Worm (Caenorhabditis elegans) whole organism, L3 larva: Measurements from ENCODE around the gene lgc-13.

Experiments used
- aly-2 ChIP-seq: fragments of 150-350 bp; optimal IDR thresholded peaks from 2 replicates; lab custom pipeline; 2014; ENCODE audit warnings: missing biosample characterization, missing genetic modification characterization
- ama-1 ChIP-seq: fragments of 150-350 bp; optimal IDR thresholded peaks from 2 replicates; lab custom pipeline; 2018
- ceh-16 ChIP-seq: sonication (generic microtip); optimal IDR thresholded peaks from 2 replicates; lab custom pipeline; 2017; ENCODE audit warnings: missing biosample characterization, missing genetic modification characterization
- ceh-28 ChIP-seq: fragments of 150-350 bp; optimal IDR thresholded peaks from 2 replicates; lab custom pipeline; 2014; ENCODE audit warnings: missing biosample characterization, missing genetic modification reagents, missing genetic modification characterization
- ceh-82 ChIP-seq: fragments of 150-350 bp; optimal IDR thresholded peaks from 2 replicates; lab custom pipeline; 2014; ENCODE audit warnings: missing biosample characterization, missing genetic modification characterization
- ceh-9 ChIP-seq: sonication (generic microtip); optimal IDR thresholded peaks from 2 replicates; lab custom pipeline; 2018; ENCODE audit warnings: missing biosample characterization, missing genetic modification characterization
- daf-12 ChIP-seq: fragments of 150-350 bp; optimal IDR thresholded peaks from 2 replicates; lab custom pipeline; 2014; ENCODE audit warnings: missing biosample characterization, missing genetic modification reagents, missing genetic modification characterization
- egl-27 ChIP-seq: sonication (generic microtip); optimal IDR thresholded peaks from 4 replicates; lab custom pipeline; 2017; ENCODE audit warnings: missing biosample characterization, missing genetic modification reagents, missing genetic modification characterization
- egl-5 ChIP-seq: fragments of 150-350 bp; optimal IDR thresholded peaks from 2 replicates; lab custom pipeline; 2017; ENCODE audit warnings: missing biosample characterization, missing genetic modification reagents, missing genetic modification characterization, inconsistent platforms
- elt-2 ChIP-seq: sonication (generic microtip); optimal IDR thresholded peaks from 2 replicates; lab custom pipeline; 2016; ENCODE audit warnings: missing genetic modification reagents, mild to moderate bottlenecking, missing genetic modification characterization, missing compliant biosample characterization
- eor-1 ChIP-seq, 2 experiments: fragments of 150-350 bp; optimal IDR thresholded peaks; 2 replicates each; lab custom pipeline; 2014 to 2018; ENCODE audit warnings: missing biosample characterization in 2 of 2, missing genetic modification characterization in 2 of 2
- fkh-2 ChIP-seq: fragments of 150-350 bp; optimal IDR thresholded peaks from 2 replicates; lab custom pipeline; 2014; ENCODE audit warnings: missing biosample characterization, missing genetic modification reagents, missing genetic modification characterization
- fos-1 ChIP-seq: fragments of 150-350 bp; optimal IDR thresholded peaks from 2 replicates; lab custom pipeline; 2014; ENCODE audit warnings: missing biosample characterization, missing genetic modification characterization
- hmg-11 ChIP-seq: sonication (generic microtip); optimal IDR thresholded peaks from 2 replicates; lab custom pipeline; 2016; ENCODE audit warnings: missing genetic modification characterization, missing compliant biosample characterization
- jun-1 ChIP-seq: fragments of 150-350 bp; optimal IDR thresholded peaks from 2 replicates; lab custom pipeline; 2014; ENCODE audit warnings: missing biosample characterization, missing genetic modification reagents, missing genetic modification characterization
- lin-15B ChIP-seq: fragments of 150-350 bp; optimal IDR thresholded peaks from 2 replicates; lab custom pipeline; 2014; ENCODE audit warnings: missing biosample characterization, missing genetic modification characterization
- lin-39 ChIP-seq: fragments of 150-350 bp; optimal IDR thresholded peaks from 2 replicates; lab custom pipeline; 2018; ENCODE audit warnings: missing biosample characterization, missing genetic modification reagents, missing genetic modification characterization
- lsy-12 ChIP-seq: sonication (generic microtip); optimal IDR thresholded peaks from 2 replicates; lab custom pipeline; 2016; ENCODE audit warnings: mild to moderate bottlenecking, missing genetic modification characterization, missing compliant biosample characterization
- mdl-1 ChIP-seq: fragments of 150-350 bp; optimal IDR thresholded peaks from 2 replicates; lab custom pipeline; 2014; ENCODE audit warnings: missing biosample characterization, missing genetic modification characterization
- mml-1 ChIP-seq: fragments of 150-350 bp; sonication (generic microtip); optimal IDR thresholded peaks from 3 replicates; lab custom pipeline; 2014; ENCODE audit warnings: missing biosample characterization, missing genetic modification characterization
- nhr-11 ChIP-seq: fragments of 150-350 bp; optimal IDR thresholded peaks from 2 replicates; lab custom pipeline; 2014; ENCODE audit warnings: missing biosample characterization, missing genetic modification characterization
- nhr-12 ChIP-seq: fragments of 150-350 bp; optimal IDR thresholded peaks from 2 replicates; lab custom pipeline; 2014; ENCODE audit warnings: missing biosample characterization, missing genetic modification characterization
- nhr-23 ChIP-seq: fragments of 150-350 bp; optimal IDR thresholded peaks from 2 replicates; lab custom pipeline; 2014; ENCODE audit warnings: missing biosample characterization, missing genetic modification reagents, missing genetic modification characterization
- nhr-237 ChIP-seq: fragments of 150-350 bp; optimal IDR thresholded peaks from 2 replicates; lab custom pipeline; 2014; ENCODE audit warnings: missing biosample characterization, missing genetic modification characterization
- nhr-25 ChIP-seq: sonication (generic microtip); optimal IDR thresholded peaks from 2 replicates; lab custom pipeline; 2017; ENCODE audit warnings: missing biosample characterization, missing genetic modification characterization
- nhr-28 ChIP-seq: fragments of 150-350 bp; optimal IDR thresholded peaks from 2 replicates; lab custom pipeline; 2014; ENCODE audit warnings: missing biosample characterization, missing genetic modification characterization
- nhr-76 ChIP-seq: fragments of 150-350 bp; sonication (generic microtip); optimal IDR thresholded peaks from 5 replicates; lab custom pipeline; 2014; ENCODE audit warnings: missing biosample characterization, missing genetic modification characterization
- nhr-77 ChIP-seq: fragments of 150-350 bp; optimal IDR thresholded peaks from 2 replicates; lab custom pipeline; 2014; ENCODE audit warnings: missing biosample characterization, missing genetic modification characterization
- pha-4 ChIP-seq: fragments of 150-350 bp; optimal IDR thresholded peaks from 2 replicates; lab custom pipeline; 2014; ENCODE audit warnings: missing biosample characterization, missing genetic modification reagents, missing genetic modification characterization
- pqm-1 ChIP-seq: fragments of 150-350 bp; optimal IDR thresholded peaks from 2 replicates; lab custom pipeline; 2017; ENCODE audit warnings: missing biosample characterization, missing genetic modification characterization, inconsistent platforms
- skn-1 ChIP-seq: fragments of 150-350 bp; optimal IDR thresholded peaks from 2 replicates; lab custom pipeline; 2014; ENCODE audit warnings: missing biosample characterization, missing genetic modification characterization
- snpc-4 ChIP-seq: fragments of 150-350 bp; optimal IDR thresholded peaks from 2 replicates; lab custom pipeline; 2014; ENCODE audit warnings: missing biosample characterization, missing genetic modification characterization
- tbx-2 ChIP-seq: sonication (generic microtip); optimal IDR thresholded peaks from 2 replicates; lab custom pipeline; 2016; ENCODE audit warnings: mild to moderate bottlenecking, missing genetic modification characterization, missing compliant biosample characterization
- unc-39 ChIP-seq: sonication (generic microtip); optimal IDR thresholded peaks from 4 replicates; lab custom pipeline; 2017; ENCODE audit warnings: missing biosample characterization, missing genetic modification characterization
- unc-62 ChIP-seq: fragments of 150-350 bp; sonication (generic microtip); optimal IDR thresholded peaks from 4 replicates; lab custom pipeline; 2014; ENCODE audit warnings: missing biosample characterization, missing genetic modification reagents, missing genetic modification characterization
- zag-1 ChIP-seq: fragments of 150-350 bp; optimal IDR thresholded peaks from 2 replicates; lab custom pipeline; 2014; ENCODE audit warnings: missing biosample characterization, missing genetic modification characterization
- ztf-11 ChIP-seq: fragments of 150-350 bp; optimal IDR thresholded peaks from 2 replicates; lab custom pipeline; 2014; ENCODE audit warnings: missing biosample characterization, missing genetic modification characterization

lgc-13 gene

DNA sequence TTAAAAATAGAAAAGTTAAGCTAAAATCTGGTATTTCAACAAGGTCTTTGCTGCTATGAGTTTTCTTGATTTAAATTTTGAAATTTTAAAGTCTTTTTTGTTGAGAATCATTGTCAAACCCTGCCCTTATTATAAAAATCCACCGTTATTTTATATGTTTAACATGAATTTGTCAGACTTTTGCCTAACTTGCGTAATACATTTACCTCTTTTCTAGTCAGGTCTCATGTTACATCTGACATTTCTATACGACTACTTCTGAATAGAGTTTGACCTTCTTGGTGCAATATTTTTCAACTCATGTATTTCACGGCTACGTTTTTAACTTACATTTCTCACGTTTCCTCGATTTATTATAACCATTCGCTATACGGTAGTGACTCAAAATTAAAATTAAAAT lies 5.1 kb downstream of the lgc-13 start, which contains the start of gene lgc-15:
Gene lgc-15, plus strand, starts transcription at position 301 of the 400 bp plus-strand sequence.
- no peak for TF ChIP-seq mdl-1 (tag; lab: Kevin White, UChicago)
- no peak for TF ChIP-seq jun-1
- TF ChIP-seq elt-2 (tag; lab: Kevin White, UChicago) = no peak
- no peak for TF ChIP-seq lsy-12 (tag; lab: Kevin White, UChicago)
- no peak for TF ChIP-seq ceh-28 (tag; lab: Kevin White, UChicago)
- TF ChIP-seq ceh-82 (tag; lab: Kevin White, UChicago) = no peak
- TF ChIP-seq nhr-25 (tag; lab: Kevin White, UChicago) = no peak
- TF ChIP-seq hmg-11 (tag; lab: Kevin White, UChicago) = no peak
- TF ChIP-seq nhr-28 (tag; lab: Kevin White, UChicago) = no peak

DNA sequence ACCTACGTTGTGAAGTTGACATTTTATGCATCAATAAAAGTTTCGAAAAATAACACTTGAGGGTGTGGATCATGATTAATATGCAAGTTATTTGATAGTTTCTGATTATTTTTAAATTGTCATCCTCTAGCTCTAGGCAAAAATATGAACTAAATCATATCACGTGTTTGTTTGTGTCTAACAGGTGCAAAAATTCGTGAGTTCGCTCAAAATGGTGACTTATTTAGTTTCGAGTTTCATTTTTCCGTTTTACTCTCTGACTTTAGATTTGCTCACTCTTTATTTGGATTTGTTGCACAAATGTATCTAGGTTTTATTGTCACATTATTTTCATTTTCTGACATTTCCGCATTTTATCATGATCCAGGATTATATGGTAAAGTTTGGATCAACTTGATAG lies 9.4 kb downstream of the lgc-13 start, which contains the start of gene lgc-16:
Gene lgc-16, plus strand, starts transcription at position 301 of the 400 bp plus-strand sequence.
- no peak for TF ChIP-seq tbx-2 (tag; lab: Kevin White, UChicago)
- no peak for TF ChIP-seq fkh-2 (tag; lab: Kevin White, UChicago)
- TF ChIP-seq pqm-1 (tag; lab: Kevin White, UChicago) = no peak
- no peak for TF ChIP-seq daf-12 (tag; lab: Kevin White, UChicago)
- no peak for TF ChIP-seq egl-5 (tag; lab: Kevin White, UChicago)
- no peak for TF ChIP-seq unc-62 (GFP tag; lab: Kevin White, UChicago)
- no peak for TF ChIP-seq unc-39 (tag; lab: Kevin White, UChicago)
- TF ChIP-seq nhr-23 (tag; lab: Kevin White, UChicago) = no peak
- no peak for TF ChIP-seq fos-1 (tag; lab: Kevin White, UChicago)
- TF ChIP-seq ama-1 = no peak
- no peak for TF ChIP-seq nhr-77 (tag; lab: Kevin White, UChicago)
- TF ChIP-seq eor-1 (tag; optimal IDR thresholded peaks at IDR 0.05; lab: Kevin White, UChicago) = no peak
- TF ChIP-seq jun-1 = no peak
- TF ChIP-seq snpc-4 = no peak
- TF ChIP-seq lin-15B (tag; lab: Kevin White, UChicago) = no peak
- no peak for TF ChIP-seq aly-2
- TF ChIP-seq nhr-76 (tag; lab: Kevin White, UChicago) = no peak
- no peak for TF ChIP-seq elt-2 (tag; lab: Kevin White, UChicago)
- TF ChIP-seq nhr-237 = no peak
- no peak for TF ChIP-seq ceh-9

DNA sequence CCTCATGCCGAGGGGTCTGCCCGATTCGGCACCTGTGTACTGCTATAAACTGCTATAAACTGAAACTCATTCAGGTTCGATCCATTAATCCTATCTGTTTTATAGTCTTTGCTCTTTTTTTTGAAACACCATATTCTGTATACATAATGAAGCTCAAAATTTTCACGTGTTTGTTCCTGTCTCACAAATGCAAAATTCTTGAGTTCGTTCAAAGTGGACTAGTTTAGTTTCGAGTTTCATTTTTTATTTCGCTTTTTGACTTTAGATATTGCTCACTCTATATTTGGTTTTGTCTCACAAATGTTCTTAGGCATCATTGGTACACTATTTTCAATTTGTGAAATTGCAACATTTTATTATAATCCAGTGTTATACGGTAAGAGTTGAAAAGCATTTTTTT lies 12.3 kb downstream of the lgc-13 start, which contains the start of gene lgc-17:
Gene lgc-17, plus strand, starts transcription at position 301 of the 400 bp plus-strand sequence.
- no peak for TF ChIP-seq daf-12 (tag; lab: Kevin White, UChicago)
- no peak for TF ChIP-seq nhr-11 (tag; lab: Kevin White, UChicago)
- no peak for TF ChIP-seq nhr-23 (tag; lab: Kevin White, UChicago)
- no peak for TF ChIP-seq nhr-25 (tag; lab: Kevin White, UChicago)
- TF ChIP-seq snpc-4 = no peak
- TF ChIP-seq skn-1 = no peak
- TF ChIP-seq ztf-11 (tag; lab: Kevin White, UChicago) = no peak
- no peak for TF ChIP-seq pqm-1 (tag; lab: Kevin White, UChicago)

DNA sequence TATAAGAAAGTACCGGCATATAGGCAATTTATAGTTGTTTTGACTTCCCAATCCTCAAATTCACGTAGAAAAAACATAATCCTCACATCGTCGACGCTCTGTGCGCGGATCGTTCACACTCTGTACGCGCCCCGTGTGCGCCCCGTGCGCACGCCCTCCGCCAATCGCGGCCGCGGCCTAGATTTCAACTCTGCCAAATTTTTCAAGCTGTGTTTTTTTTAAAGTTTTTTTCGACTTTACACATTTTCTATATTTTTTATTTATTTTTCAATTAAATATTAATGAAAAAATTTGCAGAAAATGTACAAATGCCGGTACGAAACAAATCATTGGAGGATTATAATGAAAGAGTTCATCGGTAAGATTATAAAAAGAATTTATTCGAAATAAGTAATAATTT lies 14.2 kb downstream of the lgc-13 start, which contains the start of gene T01H10.11:
Gene T01H10.11, plus strand, starts transcription at position 301 of the 400 bp plus-strand sequence.
- TF ChIP-seq ceh-16 (tag; lab: Kevin White, UChicago) = no peak

DNA sequence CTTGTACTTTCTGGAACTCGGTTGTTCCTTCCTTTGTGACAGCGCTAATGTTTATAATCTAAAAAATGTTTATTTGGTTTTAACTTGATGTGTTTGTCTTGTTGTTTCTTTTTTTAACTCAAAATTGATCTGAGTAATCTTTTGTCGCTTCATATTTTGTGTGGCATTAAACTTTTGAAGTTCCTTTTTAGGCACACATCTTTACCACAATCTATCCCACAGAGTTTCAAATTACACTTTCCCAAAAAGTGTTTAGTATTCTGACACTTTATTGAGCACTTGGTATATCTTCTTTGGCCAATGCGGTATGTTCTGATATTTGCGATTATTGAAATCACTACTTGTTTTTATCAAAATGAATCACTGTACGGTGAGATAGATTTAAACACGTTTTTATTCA lies 16.3 kb downstream of the lgc-13 start, which contains the start of gene lgc-18:
Gene lgc-18, plus strand, starts transcription at position 301 of the 400 bp plus-strand sequence.
- TF ChIP-seq nhr-237 = no peak
- TF ChIP-seq nhr-12 = no peak
- TF ChIP-seq egl-27 (tag; lab: Kevin White, UChicago) = no peak
- TF ChIP-seq nhr-77 (tag; lab: Kevin White, UChicago) = no peak
- no peak for TF ChIP-seq nhr-28 (tag; lab: Kevin White, UChicago)
- TF ChIP-seq lin-39 = no peak
- TF ChIP-seq mml-1 (tag; lab: Kevin White, UChicago) = no peak
- TF ChIP-seq ama-1 = no peak
- TF ChIP-seq zag-1 (tag; lab: Kevin White, UChicago) = no peak
- TF ChIP-seq pha-4 (tag; lab: Kevin White, UChicago) = no peak
- TF ChIP-seq aly-2 = no peak
